Fruit fly (Drosophila melanogaster) whole organism, embryonic: ENCODE data around the gene Tm1.

ENCODE experiments used
- Atf-2 ChIP-seq: fragments of 200-800 bp; sonication (Bioruptor generic); optimal IDR thresholded peaks from 2 replicates; lab custom pipeline; 2016; ENCODE audit warnings: missing biosample characterization, missing genetic modification characterization
- BtbVII ChIP-seq: fragments of 200-800 bp; sonication (Bioruptor generic); optimal IDR thresholded peaks from 3 replicates; lab custom pipeline; 2017; ENCODE audit warnings: missing biosample characterization, mild to moderate bottlenecking, missing genetic modification characterization
- CG11456 ChIP-seq: fragments of 200-800 bp; sonication (Bioruptor generic); IDR thresholded peaks from 3 replicates; pipeline ENCODE4 v1.3.6; 2022; ENCODE audit warnings: missing biosample characterization, missing genetic modification characterization
- CG12104 ChIP-seq: fragments of 200-800 bp; sonication (Bioruptor generic); optimal IDR thresholded peaks from 3 replicates; lab custom pipeline; 2016; ENCODE audit warnings: missing biosample characterization, missing genetic modification characterization
- CG13775 ChIP-seq: fragments of 200-800 bp; sonication (Bioruptor generic); optimal IDR thresholded peaks from 3 replicates; lab custom pipeline; 2017; ENCODE audit warnings: missing biosample characterization, mild to moderate bottlenecking, missing genetic modification characterization
- CG14710 ChIP-seq: fragments of 200-800 bp; sonication (Bioruptor generic); optimal IDR thresholded peaks from 3 replicates; lab custom pipeline; 2019; ENCODE audit warnings: missing biosample characterization, mild to moderate bottlenecking, missing genetic modification characterization, moderate library complexity
- CG15514 ChIP-seq: fragments of 200-800 bp; sonication (Bioruptor generic); optimal IDR thresholded peaks from 3 replicates; lab custom pipeline; 2017; ENCODE audit warnings: missing biosample characterization, missing genetic modification characterization, mild to moderate bottlenecking, moderate library complexity, missing genetic modification reagents
- CG15696 ChIP-seq: fragments of 200-800 bp; sonication (Bioruptor generic); optimal IDR thresholded peaks from 2 replicates; lab custom pipeline; 2019; ENCODE audit warnings: missing biosample characterization, mild to moderate bottlenecking, missing genetic modification characterization, moderate library complexity
- CG17328 ChIP-seq: fragments of 200-800 bp; sonication (Bioruptor generic); IDR thresholded peaks from 2 replicates; pipeline ENCODE4 v1.3.6; 2022; ENCODE audit warnings: missing biosample characterization, missing genetic modification characterization
- CG30403 ChIP-seq: fragments of 200-800 bp; sonication (Bioruptor generic); optimal IDR thresholded peaks from 3 replicates; lab custom pipeline; 2016; ENCODE audit warnings: missing biosample characterization, missing genetic modification characterization
- CG3847 ChIP-seq: fragments of 200-800 bp; sonication (Bioruptor generic); IDR thresholded peaks from 2 replicates; pipeline ENCODE4 v1.3.6; 2022; ENCODE audit warnings: missing biosample characterization, missing genetic modification characterization
- CG7786 ChIP-seq: fragments of 200-800 bp; sonication (Bioruptor generic); optimal IDR thresholded peaks from 2 replicates; lab custom pipeline; 2016; ENCODE audit warnings: missing biosample characterization, missing genetic modification characterization
- CG8290 ChIP-seq, 3 experiments: fragments of 200-800 bp; sonication (Bioruptor generic); optimal IDR thresholded peaks; 2 replicates each; lab custom pipeline; 2016 to 2019; ENCODE audit warnings: missing biosample characterization in 3 of 3, missing genetic modification characterization in 3 of 3, mild to moderate bottlenecking in 2 of 3, moderate library complexity in 1 of 3
- CG8388 ChIP-seq: fragments of 200-800 bp; sonication (Bioruptor generic); optimal IDR thresholded peaks from 2 replicates; lab custom pipeline; 2019; ENCODE audit warnings: missing biosample characterization, mild to moderate bottlenecking, missing genetic modification characterization, moderate library complexity
- CG8765 ChIP-seq: fragments of 200-800 bp; sonication (Bioruptor generic); IDR thresholded peaks from 2 replicates; pipeline ENCODE4 v1.3.6; 2022; ENCODE audit warnings: missing biosample characterization, missing genetic modification characterization
- CG9817 ChIP-seq: fragments of 200-800 bp; sonication (Bioruptor generic); optimal IDR thresholded peaks from 2 replicates; lab custom pipeline; 2018; ENCODE audit warnings: missing biosample characterization, mild to moderate bottlenecking, missing genetic modification characterization, moderate library complexity
- CoRest ChIP-seq: fragments of 200-800 bp; sonication (Bioruptor generic); optimal IDR thresholded peaks from 3 replicates; lab custom pipeline; 2018; ENCODE audit warnings: missing biosample characterization, mild to moderate bottlenecking, missing genetic modification characterization, moderate library complexity
- Dip3 ChIP-seq: fragments of 200-800 bp; sonication (Bioruptor generic); optimal IDR thresholded peaks from 3 replicates; lab custom pipeline; 2016; ENCODE audit warnings: missing biosample characterization, missing genetic modification characterization
- E2f2 ChIP-seq: fragments of 200-800 bp; sonication (Bioruptor generic); IDR thresholded peaks from 2 replicates; pipeline ENCODE4 v1.3.6; 2022; ENCODE audit warnings: missing biosample characterization, missing genetic modification characterization
- Ets97D ChIP-seq: fragments of 200-800 bp; sonication (Bioruptor generic); optimal IDR thresholded peaks from 3 replicates; lab custom pipeline; 2016; ENCODE audit warnings: missing biosample characterization, missing genetic modification characterization
- Fer3 ChIP-seq: fragments of 200-800 bp; sonication (Bioruptor generic); optimal IDR thresholded peaks from 2 replicates; lab custom pipeline; 2018; ENCODE audit warnings: missing biosample characterization, mild to moderate bottlenecking, missing genetic modification characterization, moderate library complexity
- HLH54F ChIP-seq: fragments of 200-800 bp; sonication (Bioruptor generic); optimal IDR thresholded peaks from 3 replicates; lab custom pipeline; 2016; ENCODE audit warnings: missing biosample characterization, missing genetic modification characterization
- Mad ChIP-seq: fragments of 200-800 bp; sonication (Bioruptor generic); optimal IDR thresholded peaks from 2 replicates; lab custom pipeline; 2016; ENCODE audit warnings: missing biosample characterization, missing genetic modification characterization
- Med ChIP-seq: fragments of 200-800 bp; sonication (Bioruptor generic); peaks from one replicate; lab custom pipeline; 2016; ENCODE audit warnings: missing biosample characterization, missing genetic modification characterization, mild to moderate bottlenecking, inconsistent platforms, moderate library complexity
- NC2α ChIP-seq: fragments of 200-800 bp; sonication (Bioruptor generic); optimal IDR thresholded peaks from 2 replicates; lab custom pipeline; 2016; ENCODE audit warnings: missing biosample characterization, missing genetic modification characterization
- Neu2 ChIP-seq: fragments of 200-800 bp; sonication (Bioruptor generic); optimal IDR thresholded peaks from 3 replicates; lab custom pipeline; 2016; ENCODE audit warnings: missing biosample characterization, missing genetic modification characterization, borderline replicate concordance
- Side ChIP-seq: fragments of 200-800 bp; sonication (Bioruptor generic); optimal IDR thresholded peaks from 2 replicates; lab custom pipeline; 2016; ENCODE audit warnings: missing biosample characterization, missing genetic modification characterization
- Ssrp ChIP-seq: fragments of 200-800 bp; sonication (Bioruptor generic); optimal IDR thresholded peaks from 2 replicates; lab custom pipeline; 2018; ENCODE audit warnings: missing biosample characterization, mild to moderate bottlenecking, missing genetic modification characterization, moderate library complexity
- Xbp1 ChIP-seq: fragments of 200-800 bp; sonication (Bioruptor generic); optimal IDR thresholded peaks from 3 replicates; lab custom pipeline; 2016; ENCODE audit warnings: missing biosample characterization, mild to moderate bottlenecking, missing genetic modification characterization
- cato ChIP-seq: fragments of 200-800 bp; sonication (Bioruptor generic); optimal IDR thresholded peaks from 2 replicates; lab custom pipeline; 2016; ENCODE audit warnings: missing biosample characterization, missing genetic modification characterization, borderline replicate concordance
- cg ChIP-seq: fragments of 200-800 bp; sonication (Bioruptor generic); optimal IDR thresholded peaks from 3 replicates; lab custom pipeline; 2019; ENCODE audit warnings: missing biosample characterization, mild to moderate bottlenecking, missing genetic modification characterization, moderate library complexity
- corto ChIP-seq: fragments of 200-800 bp; sonication (Bioruptor generic); optimal IDR thresholded peaks from 2 replicates; lab custom pipeline; 2016; ENCODE audit warnings: missing biosample characterization, mild to moderate bottlenecking, missing genetic modification characterization, moderate library complexity
- croc ChIP-seq: fragments of 200-800 bp; sonication (Bioruptor generic); conservative IDR thresholded peaks from 3 replicates; pipeline ENCODE4 v1.3.6; 2022; ENCODE audit warnings: missing biosample characterization, missing genetic modification characterization
- dmrt99B ChIP-seq: fragments of 200-800 bp; sonication (Bioruptor generic); optimal IDR thresholded peaks from 2 replicates; lab custom pipeline; 2018; ENCODE audit warnings: missing biosample characterization, mild to moderate bottlenecking, missing genetic modification characterization, moderate library complexity
- en ChIP-seq: fragments of 200-800 bp; sonication (Bioruptor generic); optimal IDR thresholded peaks from 2 replicates; lab custom pipeline; 2016; ENCODE audit warnings: missing biosample characterization, missing genetic modification characterization
- ewg ChIP-seq: fragments of 200-800 bp; sonication (Bioruptor generic); optimal IDR thresholded peaks from 3 replicates; lab custom pipeline; 2017; ENCODE audit warnings: mild to moderate bottlenecking, missing biosample characterization, missing genetic modification reagents, missing genetic modification characterization
- fru ChIP-seq: fragments of >200 bp; optimal IDR thresholded peaks from 2 replicates; lab custom pipeline; 2017
- gcm ChIP-seq: fragments of 200-800 bp; sonication (Bioruptor generic); optimal IDR thresholded peaks from 2 replicates; lab custom pipeline; 2019; ENCODE audit warnings: missing biosample characterization, mild to moderate bottlenecking, missing genetic modification characterization, moderate library complexity
- gem ChIP-seq: fragments of 200-800 bp; sonication (Bioruptor generic); optimal IDR thresholded peaks from 2 replicates; lab custom pipeline; 2019; ENCODE audit warnings: missing biosample characterization, mild to moderate bottlenecking, missing genetic modification characterization, moderate library complexity
- grau ChIP-seq: fragments of 200-800 bp; optimal IDR thresholded peaks from 3 replicates; lab custom pipeline; 2019; ENCODE audit warnings: missing biosample characterization, mild to moderate bottlenecking, missing genetic modification characterization, moderate library complexity
- gt ChIP-seq: fragments of 200-800 bp; sonication (Bioruptor generic); IDR thresholded peaks from 2 replicates; pipeline ENCODE4 v1.3.6; 2022; ENCODE audit warnings: missing biosample characterization, missing genetic modification characterization
- hb ChIP-seq: fragments of 200-800 bp; sonication (Bioruptor generic); IDR thresholded peaks from 3 replicates; pipeline ENCODE4 v1.3.6; 2022; ENCODE audit warnings: missing biosample characterization, missing genetic modification characterization; ENCODE audit not compliant: partially characterized antibody
- insv ChIP-seq, 2 experiments: fragments of 200-800 bp; sonication (Bioruptor generic); optimal IDR thresholded peaks; 3 replicates each; lab custom pipeline; 2016 to 2018; ENCODE audit warnings: missing biosample characterization in 2 of 2, missing genetic modification characterization in 2 of 2
- inv ChIP-seq: fragments of 200-800 bp; sonication (Bioruptor generic); IDR thresholded peaks from 2 replicates; pipeline ENCODE4 v1.3.6; 2022; ENCODE audit warnings: missing biosample characterization, missing genetic modification characterization; ENCODE audit not compliant: partially characterized antibody
- onecut ChIP-seq: fragments of 200-800 bp; sonication (Bioruptor generic); IDR thresholded peaks from 2 replicates; pipeline ENCODE4 v1.3.6; 2022; ENCODE audit warnings: missing biosample characterization, missing genetic modification characterization
- sc ChIP-seq, 3 experiments: fragments of >200 bp in 2 of 3; fragments of 200-800 bp in 1 of 3; sonication (Bioruptor generic) in 1 of 3; optimal IDR thresholded peaks; 2 replicates in 2 of 3; 3 replicates in 1 of 3; lab custom pipeline; 2017; ENCODE audit warnings: mild to moderate bottlenecking in 1 of 3, missing biosample characterization in 1 of 3, missing genetic modification characterization in 1 of 3, missing genetic modification reagents in 1 of 3
- sna ChIP-seq: fragments of 200-800 bp; sonication (Bioruptor generic); IDR thresholded peaks from 2 replicates; pipeline ENCODE4 v1.3.6; 2022; ENCODE audit warnings: missing biosample characterization, missing genetic modification characterization; ENCODE audit not compliant: partially characterized antibody
- zf30C ChIP-seq: fragments of 200-800 bp; sonication (Bioruptor generic); optimal IDR thresholded peaks from 3 replicates; lab custom pipeline; 2018; ENCODE audit warnings: missing biosample characterization, mild to moderate bottlenecking, missing genetic modification characterization

The Tm1 gene

DNA sequence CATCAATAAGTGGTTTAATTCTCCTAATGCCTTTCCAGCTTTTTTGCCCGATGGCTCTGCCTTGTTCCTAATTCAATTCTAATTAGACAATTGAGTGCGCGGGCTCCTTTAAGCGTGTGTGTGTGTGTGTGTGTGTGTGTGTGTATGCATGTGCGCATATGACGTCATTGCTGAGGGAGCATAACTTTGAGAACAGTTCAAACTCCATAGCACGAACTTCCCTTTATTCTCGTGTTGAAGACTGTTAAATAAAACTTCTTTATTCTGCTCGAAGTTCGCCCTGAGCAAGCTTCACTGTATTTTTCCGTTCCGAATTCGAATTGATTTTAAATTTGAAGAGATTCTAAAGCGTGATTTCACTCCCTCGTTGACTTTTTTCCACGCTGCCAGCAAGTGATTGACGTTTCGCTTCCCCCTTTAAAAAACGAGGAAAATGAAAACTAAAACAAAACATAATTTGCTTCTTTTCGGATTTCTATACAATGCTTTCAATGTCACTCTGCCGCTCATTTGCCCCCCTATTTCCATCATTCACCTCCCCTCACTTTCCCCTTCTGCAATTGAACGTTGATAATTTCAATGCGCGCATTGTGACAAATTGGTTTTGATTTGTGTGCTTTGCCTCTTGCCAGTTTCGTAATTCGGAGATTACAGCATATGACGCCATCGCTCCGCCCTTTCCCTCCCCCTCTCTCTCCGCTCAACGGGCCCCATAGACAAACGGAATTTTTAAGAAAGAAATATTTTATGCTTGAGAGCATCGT lies 14.4 kb downstream of the Tm1 start (continued):
- TF ChIP-seq Atf-2 (GFP tag; lab: Kevin White, UChicago) = peak; percentile 48
- TF ChIP-seq cato = no peak
- TF ChIP-seq sc (optimal IDR thresholded peaks at IDR 0.05; lab: Kevin White, UChicago) = no peak
- no peak for TF ChIP-seq sc (GFP tag; optimal IDR thresholded peaks at IDR 0.05; lab: Kevin White, UChicago)
- peak; percentile 35 for TF ChIP-seq CG7786 (GFP tag; lab: Kevin White, UChicago)
- TF ChIP-seq NC2α = no peak
- TF ChIP-seq gt (GFP tag; lab: Robert Waterston, UW) = no peak
- peak; percentile 30 for TF ChIP-seq dmrt99B (tag; lab: Kevin White, UChicago)
- TF ChIP-seq zf30C (GFP tag; lab: Kevin White, UChicago) = no peak
- peak; percentile 1 for TF ChIP-seq CG30403
- TF ChIP-seq CG15696 = peak; percentile 7
- no peak for TF ChIP-seq CG11456 (GFP tag; lab: Robert Waterston, UW)
- TF ChIP-seq gcm (GFP tag; lab: Kevin White, UChicago) = peak; percentile 2
- TF ChIP-seq BtbVII (GFP tag; lab: Kevin White, UChicago) = no peak
- peak; percentile 46 for TF ChIP-seq CG9817 (tag; lab: Kevin White, UChicago)
- no peak for TF ChIP-seq CG3847 (GFP tag; lab: Robert Waterston, UW)
- TF ChIP-seq CG8765 (GFP tag; lab: Robert Waterston, UW) = no peak
- no peak for TF ChIP-seq fru (lab: Kevin White, UChicago)
- TF ChIP-seq insv (GFP tag; optimal IDR thresholded peaks at IDR 0.05; lab: Kevin White, UChicago) = peak in 1 of 2 experiments; percentile 82
- no peak for TF ChIP-seq Ssrp (tag; lab: Kevin White, UChicago)
- TF ChIP-seq CG12104 (GFP tag; lab: Kevin White, UChicago) = no peak
- no peak for TF ChIP-seq Ets97D (GFP tag; lab: Kevin White, UChicago)
- TF ChIP-seq HLH54F = peak; percentile 6
- TF ChIP-seq onecut (GFP tag; lab: Robert Waterston, UW) = peak; percentile 42
- peak; percentile 95 for TF ChIP-seq grau
- peak; percentile 25 for TF ChIP-seq Fer3 (tag; lab: Kevin White, UChicago)
- TF ChIP-seq corto (GFP tag; lab: Kevin White, UChicago) = no peak
- no peak for TF ChIP-seq CG8290 (GFP tag; optimal IDR thresholded peaks at IDR 0.05; lab: Kevin White, UChicago)
- peak in 1 of 2 experiments; percentile 53 for TF ChIP-seq CG8290 (tag; optimal IDR thresholded peaks at IDR 0.05; lab: Kevin White, UChicago)
- TF ChIP-seq gem (tag; lab: Kevin White, UChicago) = peak; percentile 43
- TF ChIP-seq cg (GFP tag; lab: Kevin White, UChicago) = peak; percentile 61
- peak; percentile 87 for TF ChIP-seq Med (GFP tag; lab: Kevin White, UChicago)
- TF ChIP-seq Xbp1 = peak; percentile 28
- peak; percentile 41 for TF ChIP-seq CG15514 (GFP tag; lab: Kevin White, UChicago)
- no peak for TF ChIP-seq croc (GFP tag; lab: Robert Waterston, UW)
- TF ChIP-seq CG17328 (GFP tag; lab: Robert Waterston, UW) = no peak
- TF ChIP-seq E2f2 (GFP tag; lab: Robert Waterston, UW) = no peak
- no peak for TF ChIP-seq Dip3 (GFP tag; lab: Kevin White, UChicago)
- peak; percentile 13 for TF ChIP-seq CG8388 (GFP tag; lab: Kevin White, UChicago)
- TF ChIP-seq sna (GFP tag; lab: Robert Waterston, UW) = no peak
- peak; percentile 35 for TF ChIP-seq CoRest (tag; lab: Kevin White, UChicago)
- no peak for TF ChIP-seq Neu2 (GFP tag; lab: Kevin White, UChicago)
- TF ChIP-seq Mad (GFP tag; lab: Kevin White, UChicago) = no peak
- no peak for TF ChIP-seq inv (GFP tag; lab: Robert Waterston, UW)
- TF ChIP-seq hb (GFP tag; lab: Robert Waterston, UW) = no peak
- TF ChIP-seq Side (GFP tag; lab: Kevin White, UChicago) = no peak
- TF ChIP-seq ewg (GFP tag; lab: Kevin White, UChicago) = no peak
- TF ChIP-seq CG13775 (GFP tag; lab: Kevin White, UChicago) = no peak
- no peak for TF ChIP-seq en (GFP tag; lab: Kevin White, UChicago)
- no peak for TF ChIP-seq CG14710 (tag; lab: Kevin White, UChicago)
